Fruit fly (Drosophila melanogaster) S2 (cell line): ENCODE data around the gene pie.

Source experiments
- CG8478 ChIP-seq: fragments of >200 bp; optimal IDR thresholded peaks from 2 replicates; lab custom pipeline; 2018
- CTCF ChIP-seq, 2 experiments: fragments of >200 bp; optimal IDR thresholded peaks; 2 replicates each; lab custom pipeline; 2018

The pie gene

dm6 chr2L:10430802-10431476, 8.4 kb upstream of the pie start, which contains the start of the genes Bug22 and TfIIB:
Bug22 (minus strand) TSS chr2L:10430918.
TfIIB (plus strand) TSS chr2L:10431338.
- TF ChIP-seq CTCF (optimal IDR thresholded peaks at IDR 0.05; lab: Kevin White, UChicago) = no peak
- TF ChIP-seq CG8478 (lab: Kevin White, UChicago) = no peak

dm6 chr2L:10428528-10428927, 5.9 kb upstream of the pie start, which contains the start of gene CG5188:
CG5188 (plus strand) TSS chr2L:10428829.
- TF ChIP-seq CG8478 (lab: Kevin White, UChicago) (no peak), CTCF (optimal IDR thresholded peaks at IDR 0.05; lab: Kevin White, UChicago) (no peak)

dm6 chr2L:10426534-10427048, 4.0 kb upstream of the pie start, which contains the start of the genes SmB and KdelR:
SmB (minus strand) TSS chr2L:10426627.
KdelR (plus strand) TSS chr2L:10426887.
- no peak for TF ChIP-seq CG8478 (lab: Kevin White, UChicago)
- TF ChIP-seq CTCF (optimal IDR thresholded peaks at IDR 0.05; lab: Kevin White, UChicago) = no peak

DNA sequence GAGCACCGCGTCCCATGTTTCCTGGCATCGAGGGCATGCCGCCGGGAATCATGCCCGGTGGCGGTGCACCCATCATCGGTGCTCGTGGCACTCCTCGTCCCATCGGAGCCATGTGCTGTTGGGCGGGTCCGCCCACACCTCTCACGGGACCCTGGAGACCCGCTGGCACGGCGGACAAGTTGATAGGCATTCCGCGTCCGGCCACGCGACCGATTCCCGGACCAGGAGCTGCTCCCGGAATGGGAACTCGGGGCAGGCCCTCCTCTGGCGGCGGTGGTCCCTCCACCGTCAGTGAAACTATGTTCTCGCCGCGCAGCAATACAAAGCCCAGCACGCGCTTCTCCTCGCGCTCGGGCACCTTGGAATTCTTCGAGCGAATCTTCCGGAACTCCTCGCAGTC, 3.0 kb upstream of the pie start:
- no peak for TF ChIP-seq CTCF (optimal IDR thresholded peaks at IDR 0.05; lab: Kevin White, UChicago)
- no peak for TF ChIP-seq CG8478 (lab: Kevin White, UChicago)

- no peak for TF ChIP-seq CTCF (optimal IDR thresholded peaks at IDR 0.05; lab: Kevin White, UChicago)
- TF ChIP-seq CG8478 (lab: Kevin White, UChicago) = no peak
Measured at dm6 chr2L:10418981-10419380, 3.6 kb downstream of the pie start, which contains the start of gene RfC3. RfC3 (plus strand) TSS chr2L:10419190.

dm6 chr2L:10413251-10414127, 9.1 kb downstream of the pie start, which contains the start of the genes CG5355 and Klp31E:
CG5355 (minus strand) TSS chr2L:10413463.
Klp31E (plus strand) TSS chr2L:10414017.
- TF ChIP-seq CG8478 (lab: Kevin White, UChicago) = no peak
- no peak for TF ChIP-seq CTCF (optimal IDR thresholded peaks at IDR 0.05; lab: Kevin White, UChicago)

dm6 chr2L:10408122-10408576, 14.4 kb downstream of the pie start, which contains the start of the genes Ip259 and RpS27A:
Ip259 (plus strand) TSS chr2L:10408352.
RpS27A (plus strand) TSS chr2L:10408352.
- TF ChIP-seq CTCF (optimal IDR thresholded peaks at IDR 0.05; lab: Kevin White, UChicago) (peak in 1 of 2 experiments; percentile 11), CG8478 (lab: Kevin White, UChicago) (no peak)

DNA sequence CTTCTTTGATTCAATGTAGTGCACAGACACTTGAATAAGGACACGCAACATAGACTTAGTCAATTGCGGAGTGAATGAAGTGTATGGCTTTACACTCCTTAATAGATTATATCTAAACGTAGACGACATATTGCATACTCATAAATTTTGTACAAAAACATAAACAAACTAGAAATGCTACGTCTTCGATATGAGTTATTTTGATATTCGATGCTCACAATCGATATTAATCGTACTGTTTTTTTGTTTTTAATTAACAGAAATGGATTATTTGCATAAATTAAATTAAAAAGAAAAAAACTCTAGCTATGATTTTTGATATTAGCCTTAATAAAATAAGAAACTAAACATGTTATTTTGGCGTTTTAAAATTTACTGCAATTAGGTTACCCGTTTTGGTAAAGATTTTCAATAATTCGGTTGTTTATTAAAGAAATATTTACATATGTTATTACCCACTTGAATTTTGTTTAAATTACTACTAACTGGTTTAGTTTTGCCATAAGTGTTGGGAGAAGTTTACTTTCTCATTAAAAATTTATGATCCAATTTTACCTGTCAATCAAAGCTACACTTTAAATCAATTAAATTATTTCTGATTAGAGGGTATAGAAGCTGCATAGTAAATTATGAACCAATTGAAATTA, 17.4 kb downstream of the pie start, which contains the start of the genes CG17768, LSm-4 and Ir31a:
CG17768 (minus strand) TSS at position 196 of the 647 bp plus-strand sequence.
LSm-4 (minus strand) TSS at position 196 of the 647 bp plus-strand sequence.
Ir31a (plus strand) TSS at position 558 of the 647 bp plus-strand sequence.
- no peak for TF ChIP-seq CTCF (optimal IDR thresholded peaks at IDR 0.05; lab: Kevin White, UChicago)
- TF ChIP-seq CG8478 (lab: Kevin White, UChicago) = no peak

DNA sequence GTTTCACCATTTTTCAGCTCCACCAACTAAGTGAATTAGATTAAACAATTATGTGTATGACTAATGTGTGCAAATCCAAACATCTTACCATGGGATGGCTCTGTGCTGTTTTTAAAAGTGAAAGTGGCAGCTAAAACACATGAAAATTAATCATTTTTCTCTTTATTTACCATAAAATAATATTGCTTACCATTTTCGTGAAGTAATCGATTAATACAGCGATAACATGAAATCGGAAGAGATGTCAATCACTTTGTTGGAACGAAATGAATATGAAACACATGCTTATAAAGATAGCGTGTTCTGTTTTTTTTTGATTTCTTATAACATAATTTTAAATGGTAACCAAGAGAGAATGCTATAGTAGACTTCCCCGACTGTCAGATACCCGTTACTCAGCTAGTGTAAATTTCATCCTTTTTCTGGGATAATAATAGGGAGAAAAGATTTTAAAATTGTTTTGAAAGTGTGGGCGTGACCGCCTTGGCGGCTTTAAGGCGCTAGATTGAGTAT, 18.7 kb downstream of the pie start:
- TF ChIP-seq CG8478 (lab: Kevin White, UChicago) = no peak
- TF ChIP-seq CTCF (optimal IDR thresholded peaks at IDR 0.05; lab: Kevin White, UChicago) = no peak

dm6 chr2L:10396877-10397587, 25.5 kb downstream of the pie start:
- TF ChIP-seq CG8478 (lab: Kevin White, UChicago) = no peak
- TF ChIP-seq CTCF (optimal IDR thresholded peaks at IDR 0.05; lab: Kevin White, UChicago) = no peak

DNA sequence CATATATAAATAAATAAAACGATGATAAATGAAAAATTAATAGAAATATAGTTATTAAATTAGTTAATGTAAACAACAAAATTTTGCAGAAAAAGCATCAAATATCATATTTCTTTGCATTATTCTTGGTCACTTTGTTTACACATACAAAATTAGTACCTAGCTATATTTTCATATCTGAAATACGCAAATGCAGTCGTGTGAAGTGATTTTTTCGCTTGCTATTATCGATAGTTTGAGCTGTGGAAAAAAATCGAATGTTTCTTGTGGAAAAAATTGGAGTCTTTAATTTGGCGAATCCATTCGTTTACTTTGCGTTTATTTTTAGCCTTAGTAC, 26.1 kb downstream of the pie start, which contains the start of gene Cnot4:
Cnot4 (plus strand) TSS at position 229 of the 337 bp plus-strand sequence.
- no peak for TF ChIP-seq CTCF (optimal IDR thresholded peaks at IDR 0.05; lab: Kevin White, UChicago)
- no peak for TF ChIP-seq CG8478 (lab: Kevin White, UChicago)

DNA sequence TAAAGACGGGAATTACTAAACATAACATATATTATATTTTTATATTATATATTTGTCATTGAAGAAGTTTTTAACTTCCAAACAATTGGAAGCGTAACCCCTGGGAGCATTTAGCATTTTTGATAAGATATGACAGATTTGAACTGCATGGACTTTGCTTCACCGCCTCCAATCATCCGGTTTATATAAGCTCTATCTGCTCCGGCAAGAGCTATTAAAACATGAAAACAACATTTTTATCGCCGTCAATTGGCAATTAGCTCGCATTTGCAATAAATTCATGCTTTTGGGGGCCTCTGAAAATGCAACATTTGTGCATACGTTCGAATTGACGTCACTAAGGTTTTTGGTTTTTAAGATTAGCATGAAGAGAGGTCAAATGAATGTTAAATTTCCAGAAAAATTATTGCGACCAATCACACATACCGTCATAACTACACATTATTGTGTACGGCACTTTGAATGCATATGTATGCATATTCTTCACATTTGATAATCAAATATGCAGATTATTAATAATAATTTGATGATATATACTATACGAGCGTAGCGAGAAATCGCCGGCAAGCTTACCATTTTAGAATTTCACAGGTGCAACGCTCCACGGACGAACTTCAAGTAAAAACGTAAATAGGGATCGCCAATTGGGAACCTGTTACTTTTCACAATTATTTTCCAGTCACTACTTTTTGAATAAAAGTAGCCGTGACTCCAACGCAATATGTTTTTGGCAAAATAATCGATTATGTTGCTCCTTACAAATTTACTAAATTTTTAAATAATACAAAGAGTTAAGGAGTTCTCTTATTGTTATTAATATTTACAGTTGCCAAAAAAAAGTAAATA, 26.7 kb downstream of the pie start, which contains the start of gene Mdh1:
Mdh1 (minus strand) TSS at position 691 of the 846 bp plus-strand sequence.
- TF ChIP-seq CTCF (optimal IDR thresholded peaks at IDR 0.05; lab: Kevin White, UChicago) (no peak), CG8478 (lab: Kevin White, UChicago) (no peak)
